Fruit fly (Drosophila melanogaster): ENCODE data around the gene CG13050.

The CG13050 gene

dm6 chr3L:16309972-16310371 is 30.9 kb upstream of the CG13050 start (continued):
- TF ChIP-seq hb (GFP tag; IDR thresholded peaks at IDR 0.05; ENCODE audit: partially characterized antibody) (no peak), h (optimal IDR thresholded peaks at IDR 0.05) (no peak), chinmo (GFP tag; IDR thresholded peaks at IDR 0.05; ENCODE audit: partially characterized antibody) (0 out of 4 replicates have a peak, but pooled peaks have one; percentile 24), CG9932 (GFP tag; IDR thresholded peaks at IDR 0.05) (peak; percentile 75), wek (GFP tag; optimal IDR thresholded peaks at IDR 0.05) (no peak), CG3163 (GFP tag; optimal IDR thresholded peaks at IDR 0.05) (no peak), CG4404 (GFP tag; IDR thresholded peaks at IDR 0.05) (no peak), B-H1 (GFP tag; IDR thresholded peaks at IDR 0.05) (no peak), CrebB (tag; optimal IDR thresholded peaks at IDR 0.05) (no peak), CG18764 (GFP tag; optimal IDR thresholded peaks at IDR 0.05) (no peak), CG1832 (GFP tag; optimal IDR thresholded peaks at IDR 0.05) (no peak), CG18476 (GFP tag; optimal IDR thresholded peaks at IDR 0.05) (no peak), trem (tag; optimal IDR thresholded peaks at IDR 0.05) (no peak), sim (GFP tag; IDR thresholded peaks at IDR 0.05) (no peak), cwo (GFP tag; optimal IDR thresholded peaks at IDR 0.05) (peak; percentile 9), Spps (tag; optimal IDR thresholded peaks at IDR 0.05) (no peak), CG3847 (GFP tag; IDR thresholded peaks at IDR 0.05) (peak; percentile 26; the same call in 1 of the 2 replicates), CG18619 (GFP tag; optimal IDR thresholded peaks at IDR 0.05) (no peak), Stat92E (GFP tag; optimal IDR thresholded peaks at IDR 0.05) (no peak), GATAe (GFP tag; conservative IDR thresholded peaks at IDR 0.05) (no peak), wor (GFP tag; IDR thresholded peaks at IDR 0.05) (no peak), CG8924 (tag; optimal IDR thresholded peaks at IDR 0.05) (no peak), gt (GFP tag; IDR thresholded peaks at IDR 0.05) (no peak), Dip3 (GFP tag; optimal IDR thresholded peaks at IDR 0.05) (peak; percentile 5), mld (GFP tag; IDR thresholded peaks at IDR 0.05; ENCODE audit: partially characterized antibody) (no peak), CG13624 (GFP tag; optimal IDR thresholded peaks at IDR 0.05) (no peak), CG10543 (GFP tag; optimal IDR thresholded peaks at IDR 0.05) (no peak), sd (tag; optimal IDR thresholded peaks at IDR 0.05) (no peak), CG5180 (GFP tag; optimal IDR thresholded peaks at IDR 0.05) (no peak), CG10267 (tag; optimal IDR thresholded peaks at IDR 0.05) (no peak), CG10979 (tag; optimal IDR thresholded peaks at IDR 0.05) (no peak), ac (GFP tag; optimal IDR thresholded peaks at IDR 0.05) (no peak), Optix (GFP tag; IDR thresholded peaks at IDR 0.05) (no peak), chm (GFP tag; IDR thresholded peaks at IDR 0.05) (no peak), Hsf (GFP tag; optimal IDR thresholded peaks at IDR 0.05) (no peak), corto (GFP tag; optimal IDR thresholded peaks at IDR 0.05) (no peak), klu (GFP tag; IDR thresholded peaks at IDR 0.05) (no peak), HLH54F (GFP tag; optimal IDR thresholded peaks at IDR 0.05) (no peak), CG8359 (GFP tag; optimal IDR thresholded peaks at IDR 0.05; ENCODE audit: borderline replicate concordance) (no peak), emc (GFP tag; optimal IDR thresholded peaks at IDR 0.05) (no peak), Fer3 (tag; optimal IDR thresholded peaks at IDR 0.05) (peak; percentile 2), CG9215 (GFP tag; IDR thresholded peaks at IDR 0.05) (peak; percentile 42), CTCF (GFP tag; optimal IDR thresholded peaks at IDR 0.05) (no peak), CG30020 (tag; optimal IDR thresholded peaks at IDR 0.05) (no peak), NfI (GFP tag; optimal IDR thresholded peaks at IDR 0.05) (no peak), CG4424 (GFP tag; optimal IDR thresholded peaks at IDR 0.05) (no peak), CG11085 (GFP tag; IDR thresholded peaks at IDR 0.05) (no peak), caup (GFP tag; optimal IDR thresholded peaks at IDR 0.05; ENCODE audit: severe bottlenecking) (peak; percentile 11), CG8478 (optimal IDR thresholded peaks at IDR 0.05) (no peak), CG13296 (GFP tag; optimal IDR thresholded peaks at IDR 0.05) (no peak), pnt (GFP tag; optimal IDR thresholded peaks at IDR 0.05) (no peak), YL-1 (GFP tag; optimal IDR thresholded peaks at IDR 0.05) (no peak)

All from whole organism, embryonic.